Worm (Caenorhabditis elegans): ENCODE measurements around the gene sft-1.

sft-1 gene

ce11 chrIII:3063084-3063483 lies 23.4 kb upstream of the sft-1 start:
- no peak for TF ChIP-seq lin-15B (tag; optimal IDR thresholded peaks at IDR 0.05)
- no peak for TF ChIP-seq unc-62 (GFP tag; optimal IDR thresholded peaks at IDR 0.05)
- TF ChIP-seq nhr-11 (tag; optimal IDR thresholded peaks at IDR 0.05) = no peak
- no peak for TF ChIP-seq ceh-8 (GFP tag; optimal IDR thresholded peaks at IDR 0.05)
- TF ChIP-seq hlh-4 (tag; optimal IDR thresholded peaks at IDR 0.05) = no peak
- no peak for TF ChIP-seq mab-9 (GFP tag; IDR thresholded peaks at IDR 0.05)
- no peak for TF ChIP-seq zag-1 (tag; optimal IDR thresholded peaks at IDR 0.05)
- TF ChIP-seq egl-27 (tag; optimal IDR thresholded peaks at IDR 0.05) = no peak
- no peak for TF ChIP-seq irx-1 (tag; optimal IDR thresholded peaks at IDR 0.05)
- no peak for TF ChIP-seq ces-1 (GFP tag; optimal IDR thresholded peaks at IDR 0.05)
- no peak for TF ChIP-seq alr-1 (tag; optimal IDR thresholded peaks at IDR 0.05; ENCODE audit: borderline replicate concordance)
- TF ChIP-seq swsn-7 (tag; optimal IDR thresholded peaks at IDR 0.05) = no peak
- no peak for TF ChIP-seq lin-39 (tag; optimal IDR thresholded peaks at IDR 0.05)
- TF ChIP-seq dpl-1 (GFP tag; optimal IDR thresholded peaks at IDR 0.05) = no peak
- no peak for TF ChIP-seq unc-30 (tag; optimal IDR thresholded peaks at IDR 0.05)
- TF ChIP-seq mep-1 (tag; optimal IDR thresholded peaks at IDR 0.05) = no peak
- TF ChIP-seq mdl-1 (tag; optimal IDR thresholded peaks at IDR 0.05) = no peak
- TF ChIP-seq lir-3 (tag; optimal IDR thresholded peaks at IDR 0.05; ENCODE audit: poor library complexity) = no peak

ce11 chrIII:3063565-3063964 lies 22.9 kb upstream of the sft-1 start:
- no peak for TF ChIP-seq lin-15B (tag; optimal IDR thresholded peaks at IDR 0.05)
- no peak for TF ChIP-seq sptf-1 (tag; optimal IDR thresholded peaks at IDR 0.05)
- no peak for TF ChIP-seq ztf-4 (tag; optimal IDR thresholded peaks at IDR 0.05)
- TF ChIP-seq ces-1 (GFP tag; optimal IDR thresholded peaks at IDR 0.05) = no peak
- TF ChIP-seq xbp-1 (tag; optimal IDR thresholded peaks at IDR 0.05) = no peak
- TF ChIP-seq nhr-77 (tag; optimal IDR thresholded peaks at IDR 0.05) = no peak
- TF ChIP-seq efl-3 (GFP tag; optimal IDR thresholded peaks at IDR 0.05) = no peak
- no peak for TF ChIP-seq hpl-2 (GFP tag; optimal IDR thresholded peaks at IDR 0.05)
- TF ChIP-seq elt-2 (tag; optimal IDR thresholded peaks at IDR 0.05) = no peak
- no peak for TF ChIP-seq egl-13 (tag; optimal IDR thresholded peaks at IDR 0.05)
- TF ChIP-seq aly-2 (tag; optimal IDR thresholded peaks at IDR 0.05) = no peak
- no peak for TF ChIP-seq skn-1 (tag; optimal IDR thresholded peaks at IDR 0.05)

- TF ChIP-seq nhr-12 (tag; optimal IDR thresholded peaks at IDR 0.05) (no peak), egl-27 (tag; optimal IDR thresholded peaks at IDR 0.05) (no peak), ceh-8 (GFP tag; optimal IDR thresholded peaks at IDR 0.05) (no peak), zag-1 (tag; optimal IDR thresholded peaks at IDR 0.05) (no peak), xbp-1 (tag; optimal IDR thresholded peaks at IDR 0.05) (no peak)
Observed at ce11 chrIII:3063999-3064398, 22.5 kb upstream of the sft-1 start, which contains the start of gene H06I04.6. TSS of gene H06I04.6 (minus strand) at chrIII:3064343.

ce11 chrIII:3064566-3064965 lies 21.9 kb upstream of the sft-1 start:
- TF ChIP-seq mdl-1 (tag; optimal IDR thresholded peaks at IDR 0.05) (no peak), nhr-28 (tag; optimal IDR thresholded peaks at IDR 0.05) (no peak), nhr-85 (tag) (no peak), C04F5.9 (tag; optimal IDR thresholded peaks at IDR 0.05) (no peak), alr-1 (tag; optimal IDR thresholded peaks at IDR 0.05; ENCODE audit: borderline replicate concordance) (no peak), Y116A8C.19 (tag; optimal IDR thresholded peaks at IDR 0.05; ENCODE audit: borderline replicate concordance) (no peak), tlp-1 (tag; optimal IDR thresholded peaks at IDR 0.05) (no peak), aly-2 (tag; optimal IDR thresholded peaks at IDR 0.05) (no peak), irx-1 (tag; optimal IDR thresholded peaks at IDR 0.05) (no peak), isw-1 (GFP tag; IDR thresholded peaks at IDR 0.05) (no peak), lin-15B (tag; optimal IDR thresholded peaks at IDR 0.05) (no peak), skn-1 (tag; optimal IDR thresholded peaks at IDR 0.05) (no peak), F16B12.6 (tag; optimal IDR thresholded peaks at IDR 0.05) (no peak)

All from whole organism, L1 larva.